Worm (Caenorhabditis elegans) whole organism, late embryonic: ENCODE measurements around the gene cyn-10.

Source experiments
- elt-2 ChIP-seq: sonication (generic microtip); optimal IDR thresholded peaks from 2 replicates; lab custom pipeline; 2016; ENCODE audit warnings: missing genetic modification reagents, missing genetic modification characterization, missing compliant biosample characterization
- fkh-10 ChIP-seq: fragments of 150-350 bp; optimal IDR thresholded peaks from 2 replicates; lab custom pipeline; 2014; ENCODE audit warnings: missing biosample characterization, missing genetic modification reagents, missing genetic modification characterization
- pha-4 ChIP-seq: fragments of 150-350 bp; optimal IDR thresholded peaks from 2 replicates; lab custom pipeline; 2018; ENCODE audit warnings: missing biosample characterization, missing genetic modification reagents, missing genetic modification characterization
- pqm-1 ChIP-seq: sonication (generic microtip); optimal IDR thresholded peaks from 2 replicates; lab custom pipeline; 2016; ENCODE audit warnings: missing genetic modification characterization, missing compliant biosample characterization
- unc-55 ChIP-seq: sonication (generic microtip); optimal IDR thresholded peaks from 2 replicates; lab custom pipeline; 2017; ENCODE audit warnings: missing biosample characterization, missing genetic modification reagents, missing genetic modification characterization

DNA sequence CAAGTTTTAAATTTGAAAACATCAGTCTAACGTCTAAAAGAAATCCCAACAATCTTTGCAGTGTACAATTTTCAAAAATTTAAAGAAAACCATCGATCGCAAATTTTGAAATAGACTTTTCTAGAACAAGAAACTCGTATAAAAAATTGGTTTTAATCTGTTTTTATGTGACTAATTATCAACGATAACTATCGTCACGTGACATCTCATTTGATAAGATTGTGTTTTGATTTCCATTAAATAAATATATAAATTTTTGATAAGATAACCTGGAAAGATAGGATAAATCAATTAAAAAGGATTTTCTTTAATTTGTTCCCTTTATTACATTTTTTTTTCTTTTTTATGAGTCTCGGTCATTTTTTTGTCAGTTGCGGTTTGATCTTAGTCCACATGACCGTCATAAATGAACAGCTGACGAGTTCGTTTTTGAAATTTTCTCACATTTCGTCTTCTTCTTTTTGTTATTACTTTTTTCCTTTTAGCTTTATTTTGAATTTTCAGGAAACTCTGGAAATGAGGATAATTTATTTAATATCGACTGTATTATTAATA lies 3.5 kb downstream of the cyn-10 start, which contains the start of gene asm-1:
- TF ChIP-seq fkh-10, result no peak
- TF ChIP-seq unc-55, result no peak
- peak; percentile 62 for TF ChIP-seq elt-2 (tag; lab: Kevin White, UChicago)
- TF ChIP-seq pqm-1 (tag; lab: Kevin White, UChicago), result no peak
- TF ChIP-seq pha-4 (tag; lab: Kevin White, UChicago), result no peak
